Worm (Caenorhabditis elegans) whole organism, early embryonic: ENCODE results near the gene sec-6.

ENCODE experiments used
- B0310.2 ChIP-seq: sonication (generic microtip); optimal IDR thresholded peaks from 2 replicates; lab custom pipeline; 2016; ENCODE audit warnings: mild to moderate bottlenecking, missing genetic modification characterization, missing compliant biosample characterization
- F13C5.2 ChIP-seq: sonication (generic microtip); optimal IDR thresholded peaks from 2 replicates; lab custom pipeline; 2017; ENCODE audit warnings: mild to moderate bottlenecking, missing genetic modification characterization, inconsistent platforms, missing compliant biosample characterization
- aly-1 ChIP-seq: sonication (generic microtip); optimal IDR thresholded peaks from 2 replicates; lab custom pipeline; 2016; ENCODE audit warnings: missing genetic modification characterization, missing compliant biosample characterization
- ama-1 ChIP-seq: fragments of 150-350 bp; optimal IDR thresholded peaks from 2 replicates; lab custom pipeline; 2014
- ceh-13 ChIP-seq: fragments of 200-800 bp; sonication (Bioruptor generic); optimal IDR thresholded peaks from 2 replicates; lab custom pipeline; 2018; ENCODE audit warnings: mild to moderate bottlenecking, missing genetic modification characterization, missing compliant biosample characterization
- ceh-36 ChIP-seq: sonication (generic microtip); optimal IDR thresholded peaks from 2 replicates; lab custom pipeline; 2016; ENCODE audit warnings: missing genetic modification characterization, inconsistent platforms, missing compliant biosample characterization
- ets-7 ChIP-seq: sonication (generic microtip); optimal IDR thresholded peaks from 2 replicates; lab custom pipeline; 2016; ENCODE audit warnings: missing genotype, missing genetic modification characterization, missing compliant biosample characterization
- flt-1 ChIP-seq: fragments of 200-800 bp; sonication (Bioruptor generic); IDR thresholded peaks from 2 replicates; pipeline ENCODE4 v1.3.6; 2022; ENCODE audit warnings: missing genetic modification characterization, missing compliant biosample characterization
- hmbx-1 ChIP-seq: sonication (generic microtip); optimal IDR thresholded peaks from 2 replicates; lab custom pipeline; 2016; ENCODE audit warnings: mild to moderate bottlenecking, missing genetic modification characterization, missing compliant biosample characterization
- hmg-4 ChIP-seq: fragments of 200-800 bp; sonication (Bioruptor generic); optimal IDR thresholded peaks from 2 replicates; lab custom pipeline; 2018; ENCODE audit warnings: mild to moderate bottlenecking, missing genetic modification characterization, missing compliant biosample characterization
- hnd-1 ChIP-seq: sonication (generic microtip); optimal IDR thresholded peaks from 2 replicates; lab custom pipeline; 2016; ENCODE audit warnings: missing genetic modification characterization, missing compliant biosample characterization
- pes-1 ChIP-seq: fragments of 200-800 bp; sonication (Bioruptor generic); IDR thresholded peaks from 2 replicates; pipeline ENCODE4 v1.3.6; 2022; ENCODE audit warnings: missing genetic modification reagents, missing genetic modification characterization, missing compliant biosample characterization
- scrt-1 ChIP-seq: fragments of 200-800 bp; sonication (Bioruptor generic); IDR thresholded peaks from 2 replicates; pipeline ENCODE4 v1.3.6; 2022; ENCODE audit warnings: missing genetic modification characterization, missing compliant biosample characterization
- sea-1 ChIP-seq: fragments of 200-800 bp; sonication (Bioruptor generic); conservative IDR thresholded peaks from 2 replicates; pipeline ENCODE4 v1.3.6; 2022; ENCODE audit warnings: missing genetic modification characterization, missing compliant biosample characterization
- tbx-11 ChIP-seq: fragments of 200-800 bp; sonication (Bioruptor generic); IDR thresholded peaks from 2 replicates; pipeline ENCODE4 v1.3.6; 2022; ENCODE audit warnings: missing genetic modification characterization, missing compliant biosample characterization
- tbx-37 ChIP-seq: fragments of 200-800 bp; sonication (Bioruptor generic); conservative IDR thresholded peaks from 2 replicates; pipeline ENCODE4 v1.3.6; 2022; ENCODE audit warnings: missing genetic modification reagents, missing genetic modification characterization, missing compliant biosample characterization
- tra-4 ChIP-seq: sonication (generic microtip); optimal IDR thresholded peaks from 2 replicates; lab custom pipeline; 2017; ENCODE audit warnings: missing genetic modification characterization, missing compliant biosample characterization

sec-6 gene

DNA sequence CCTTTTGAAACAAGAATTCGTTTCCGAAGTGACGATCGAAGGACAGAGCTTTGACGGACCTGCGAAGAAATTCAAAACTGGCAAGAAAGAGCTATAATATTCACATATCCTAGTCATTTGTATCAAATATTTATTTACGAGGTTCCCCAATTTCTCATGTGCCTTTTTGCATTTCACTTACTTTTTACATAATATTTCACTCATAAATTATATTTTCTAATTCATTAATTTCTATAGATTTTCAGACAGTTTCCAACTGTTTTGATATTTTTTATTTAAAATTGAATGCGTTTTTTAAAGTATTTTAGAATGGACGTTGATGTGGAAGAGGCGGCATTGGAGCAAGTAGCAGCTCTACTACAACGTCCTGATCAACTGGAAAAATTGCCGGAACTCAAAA, at the start of gene sec-6:
Gene sec-6 (plus strand): TSS at position 301 of the 400 bp plus-strand sequence.
- TF ChIP-seq F13C5.2 (tag; lab: Kevin White, UChicago) (no peak), sea-1 (GFP tag; lab: Robert Waterston, UW) (no peak), flt-1 (GFP tag; lab: Robert Waterston, UW) (no peak), aly-1 (no peak), tbx-11 (no peak), ceh-36 (no peak), B0310.2 (no peak), ets-7 (tag; lab: Kevin White, UChicago) (no peak), pes-1 (GFP tag; lab: Robert Waterston, UW) (no peak), tra-4 (tag; lab: Kevin White, UChicago) (no peak), hmg-4 (GFP tag; lab: Kevin White, UChicago) (no peak), ceh-13 (GFP tag; lab: Kevin White, UChicago) (no peak), tbx-37 (no peak), hmbx-1 (tag; lab: Kevin White, UChicago) (no peak), ama-1 (lab: Kevin White, UChicago) (no peak)

DNA sequence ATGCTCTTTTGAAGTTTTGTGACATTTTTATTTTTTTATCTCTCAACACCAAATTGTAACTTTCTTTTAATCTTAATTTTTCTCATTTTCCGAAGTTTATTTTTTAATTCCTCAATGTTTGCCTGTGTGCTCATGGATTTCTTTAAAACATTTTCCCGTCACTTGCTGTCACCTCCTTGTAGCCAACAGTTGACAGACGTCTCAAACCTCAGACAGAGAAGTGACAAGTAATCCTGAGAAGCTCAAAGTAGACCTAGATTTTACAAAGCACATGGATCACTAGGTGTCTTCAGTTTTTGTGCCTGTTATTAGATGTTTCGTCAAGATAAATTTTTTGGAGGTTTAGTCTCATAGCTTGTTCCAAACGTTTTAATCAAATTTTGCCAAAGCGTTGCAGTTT, 49.6 kb upstream of the sec-6 start:
- TF ChIP-seq ets-7 (tag; lab: Kevin White, UChicago), result no peak
- no peak for TF ChIP-seq hmg-4 (GFP tag; lab: Kevin White, UChicago)
- no peak for TF ChIP-seq scrt-1
- TF ChIP-seq pes-1 (GFP tag; lab: Robert Waterston, UW), result no peak
- TF ChIP-seq hmbx-1 (tag; lab: Kevin White, UChicago), result no peak
- no peak for TF ChIP-seq tra-4 (tag; lab: Kevin White, UChicago)
- no peak for TF ChIP-seq aly-1
- TF ChIP-seq tbx-11, result no peak
- TF ChIP-seq ceh-36, result no peak
- TF ChIP-seq ceh-13 (GFP tag; lab: Kevin White, UChicago), result no peak
- no peak for TF ChIP-seq ama-1 (lab: Kevin White, UChicago)
- no peak for TF ChIP-seq F13C5.2 (tag; lab: Kevin White, UChicago)
- no peak for TF ChIP-seq sea-1 (GFP tag; lab: Robert Waterston, UW)
- TF ChIP-seq flt-1 (GFP tag; lab: Robert Waterston, UW), result no peak
- TF ChIP-seq B0310.2, result no peak
- no peak for TF ChIP-seq tbx-37

DNA sequence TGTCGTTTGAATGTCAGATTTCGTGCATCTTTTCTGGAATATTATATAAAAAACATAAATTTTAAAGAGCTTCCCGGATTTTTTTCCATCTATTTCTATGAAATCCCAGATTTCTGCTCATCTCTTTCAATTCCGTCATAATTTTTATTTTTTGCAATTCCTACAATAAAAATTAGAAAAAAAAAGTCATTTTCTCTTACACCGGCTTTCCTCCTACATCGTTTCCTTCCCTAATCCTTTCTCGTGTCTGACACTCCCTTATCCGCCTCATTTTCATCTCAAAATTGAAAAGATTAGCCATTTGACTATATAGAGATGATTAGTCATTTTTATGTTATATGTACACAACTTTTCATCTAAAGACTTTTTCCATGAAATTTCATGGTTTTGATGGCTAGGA, 48.6 kb upstream of the sec-6 start:
- no peak for TF ChIP-seq scrt-1
- no peak for TF ChIP-seq tbx-11
- TF ChIP-seq ceh-36, result no peak

DNA sequence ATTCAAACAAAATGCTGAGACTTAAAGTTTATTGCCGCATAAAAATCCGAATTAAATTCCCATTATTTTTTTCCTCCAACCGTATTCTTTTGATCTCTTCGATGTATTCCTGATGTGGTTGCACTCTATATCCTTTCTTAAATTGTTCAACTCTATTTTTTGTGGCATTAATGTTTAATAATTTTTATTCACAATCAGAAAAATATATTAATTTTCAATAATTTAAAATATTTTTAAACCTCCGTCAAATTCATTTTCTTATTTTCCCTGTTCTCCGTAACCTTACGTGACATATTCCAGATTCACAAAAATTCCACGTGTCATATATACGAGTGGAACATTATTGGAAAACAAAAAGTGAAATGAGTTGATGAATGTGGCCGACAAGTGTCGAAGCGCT, 47.6 kb upstream of the sec-6 start, which contains the start of gene gcy-12:
Gene gcy-12 (plus strand): TSS at position 301 of the 400 bp plus-strand sequence.
- TF ChIP-seq hnd-1 (no peak), hmg-4 (GFP tag; lab: Kevin White, UChicago) (no peak)

DNA sequence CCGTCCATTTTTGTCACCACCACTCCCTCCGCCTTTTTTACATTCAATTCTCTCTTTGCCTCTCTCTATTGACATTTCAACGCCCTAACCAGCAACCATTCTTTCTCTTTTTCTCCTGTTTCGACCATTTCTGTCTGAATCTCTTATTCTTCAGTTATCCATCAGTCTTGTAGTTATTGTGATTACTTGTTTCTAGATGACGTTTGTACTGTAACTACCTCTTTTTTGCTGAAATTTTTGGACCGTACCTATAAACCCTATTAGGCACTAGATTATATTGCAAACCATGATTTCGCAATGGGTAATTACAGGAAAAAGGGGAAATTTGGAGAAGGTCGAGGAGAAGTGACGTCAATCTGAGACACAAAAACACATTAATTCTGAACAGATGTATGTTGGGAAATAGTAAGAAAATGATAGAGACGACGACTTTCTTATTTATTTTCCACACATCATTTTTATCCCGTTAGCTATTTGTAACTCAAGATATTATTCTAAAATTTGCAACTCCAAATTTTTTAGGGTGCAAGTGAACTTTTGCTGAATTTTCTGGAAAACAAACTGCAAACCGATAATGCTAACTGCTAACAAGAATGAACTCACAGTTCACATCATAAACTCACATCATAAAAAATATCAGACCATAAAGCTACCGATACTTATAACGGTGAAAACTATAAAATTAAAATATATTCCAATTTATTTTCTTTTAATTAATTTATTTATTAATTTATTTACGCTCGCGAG, 39.0 kb upstream of the sec-6 start:
- TF ChIP-seq ceh-13 (GFP tag; lab: Kevin White, UChicago) (no peak), ceh-36 (no peak)

DNA sequence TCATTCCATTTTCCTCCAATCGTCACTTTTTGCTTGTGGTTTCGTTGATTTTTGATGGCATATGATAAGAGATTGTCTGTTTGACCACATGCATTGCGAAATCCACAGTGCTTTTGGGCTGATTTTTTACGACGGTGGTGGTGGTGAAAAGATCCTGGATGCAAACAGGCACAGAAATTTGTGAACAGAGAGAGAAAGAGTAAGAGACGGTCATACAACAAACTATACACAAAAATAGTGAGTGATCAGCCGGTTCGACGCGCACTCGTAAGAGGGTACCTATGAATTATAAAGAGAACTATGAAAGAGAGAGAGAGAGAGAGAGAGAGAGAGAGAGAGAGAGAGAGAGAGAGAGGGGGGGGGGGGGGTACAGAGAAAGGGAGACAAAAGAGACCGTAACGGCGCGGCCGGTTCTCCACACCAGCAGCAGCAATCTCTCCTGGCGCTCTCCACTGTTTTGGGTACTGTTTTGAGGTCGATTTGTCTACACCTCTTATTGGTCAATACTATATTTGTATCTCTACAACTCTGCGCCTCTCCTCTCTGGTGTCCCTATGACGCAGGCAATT, 37.5 kb upstream of the sec-6 start:
- TF ChIP-seq hmg-4 (GFP tag; lab: Kevin White, UChicago), result peak; percentile 42
- TF ChIP-seq ets-7 (tag; lab: Kevin White, UChicago), result no peak
- TF ChIP-seq ceh-36, result peak; percentile 29

DNA sequence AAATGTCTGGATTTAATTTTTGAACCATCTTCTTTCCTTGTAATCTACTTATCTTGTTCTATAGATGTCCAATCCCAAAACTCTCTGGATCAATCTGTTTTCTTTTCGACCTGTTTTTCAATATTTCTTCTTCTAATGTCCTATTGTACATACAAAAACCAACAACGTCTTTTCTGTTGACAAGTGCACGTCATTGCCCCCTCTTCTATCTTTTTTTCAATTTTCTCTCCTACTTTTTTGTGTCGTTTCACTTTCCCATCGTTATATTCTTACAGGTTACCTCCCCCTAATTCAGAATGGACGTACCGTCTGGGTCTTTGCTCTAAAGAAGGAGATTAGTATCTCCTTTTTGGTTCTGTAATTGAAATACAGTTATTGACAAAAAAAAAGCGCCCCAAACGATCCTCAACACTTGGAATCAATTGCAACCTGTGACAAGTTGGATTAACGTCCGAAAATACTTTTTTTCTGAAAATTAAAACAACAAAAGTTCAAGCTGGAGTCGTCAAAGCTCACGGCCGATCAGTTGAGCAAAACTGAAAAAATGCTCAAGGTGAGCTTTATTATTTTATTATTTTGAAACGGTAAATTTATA, 36.5 kb upstream of the sec-6 start, which contains the start of gene vhp-1:
Gene vhp-1 (plus strand): TSS at position 545 of the 595 bp plus-strand sequence.
- TF ChIP-seq ama-1 (lab: Kevin White, UChicago), result no peak
- TF ChIP-seq B0310.2, result no peak
- TF ChIP-seq flt-1 (GFP tag; lab: Robert Waterston, UW), result no peak
- no peak for TF ChIP-seq aly-1
- TF ChIP-seq ceh-13 (GFP tag; lab: Kevin White, UChicago), result no peak
- TF ChIP-seq tbx-37, result no peak
- TF ChIP-seq pes-1 (GFP tag; lab: Robert Waterston, UW), result no peak
- no peak for TF ChIP-seq tbx-11
- TF ChIP-seq ceh-36, result no peak
- no peak for TF ChIP-seq hmbx-1 (tag; lab: Kevin White, UChicago)
- TF ChIP-seq sea-1 (GFP tag; lab: Robert Waterston, UW), result no peak
- TF ChIP-seq scrt-1, result no peak
- TF ChIP-seq F13C5.2 (tag; lab: Kevin White, UChicago), result no peak
- no peak for TF ChIP-seq tra-4 (tag; lab: Kevin White, UChicago)
- TF ChIP-seq hnd-1, result no peak

DNA sequence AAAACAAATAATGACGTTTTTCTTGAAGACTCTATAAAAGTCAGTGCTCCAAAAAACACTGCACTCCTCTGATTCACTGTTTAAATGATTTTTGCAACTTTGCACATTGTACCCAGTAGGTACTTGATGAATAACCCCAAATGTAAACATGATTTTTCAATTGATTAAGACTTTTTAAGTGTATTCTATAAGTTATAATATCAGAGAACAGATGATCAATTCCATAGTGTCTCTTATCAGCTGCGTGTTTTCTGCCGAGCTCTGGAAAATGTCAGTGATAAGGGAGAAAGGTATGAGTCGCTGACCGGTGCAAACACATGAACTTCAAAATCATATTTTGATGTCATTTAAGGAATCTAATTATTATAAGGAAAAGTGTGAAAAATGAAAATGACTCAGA, 35.6 kb upstream of the sec-6 start:
- TF ChIP-seq hmbx-1 (tag; lab: Kevin White, UChicago) (no peak), tbx-11 (no peak), tbx-37 (no peak), aly-1 (no peak), ama-1 (lab: Kevin White, UChicago) (no peak), pes-1 (GFP tag; lab: Robert Waterston, UW) (no peak), scrt-1 (no peak), F13C5.2 (tag; lab: Kevin White, UChicago) (no peak), ceh-13 (GFP tag; lab: Kevin White, UChicago) (no peak), ceh-36 (no peak), B0310.2 (no peak), hnd-1 (no peak), flt-1 (GFP tag; lab: Robert Waterston, UW) (no peak), ets-7 (tag; lab: Kevin White, UChicago) (no peak)
